Fruit fly (Drosophila melanogaster) whole organism, embryonic: ENCODE measurements around the gene RpL6.
A peak's percentile ranks its signal among the peaks of the same experiment; 100 is the strongest.

Experiments used
- Asciz ChIP-seq: fragments of 200-800 bp; sonication (Bioruptor generic); optimal IDR thresholded peaks from 2 replicates; lab custom pipeline; 2017; ENCODE audit warnings: missing biosample characterization, mild to moderate bottlenecking, missing genetic modification characterization, missing genetic modification reagents
- CG10147 ChIP-seq: fragments of 200-800 bp; sonication (Bioruptor generic); optimal IDR thresholded peaks from 2 replicates; lab custom pipeline; 2019; ENCODE audit warnings: missing biosample characterization, mild to moderate bottlenecking, missing genetic modification characterization, moderate library complexity
- CG10543 ChIP-seq: fragments of 200-800 bp; sonication (Bioruptor generic); optimal IDR thresholded peaks from 3 replicates; lab custom pipeline; 2017; ENCODE audit warnings: missing biosample characterization, mild to moderate bottlenecking, missing genetic modification characterization, moderate library complexity
- CG10654 ChIP-seq: fragments of 200-800 bp; sonication (Bioruptor generic); optimal IDR thresholded peaks from 2 replicates; lab custom pipeline; 2016; ENCODE audit warnings: missing biosample characterization, missing genetic modification characterization
- CG11247 ChIP-seq: fragments of 200-800 bp; sonication (Bioruptor generic); IDR thresholded peaks from 2 replicates; pipeline ENCODE4 v1.3.6; 2022; ENCODE audit warnings: missing biosample characterization, missing genetic modification characterization
- CG12391 ChIP-seq: fragments of 200-800 bp; sonication (Bioruptor generic); optimal IDR thresholded peaks from 3 replicates; lab custom pipeline; 2018; ENCODE audit warnings: missing biosample characterization, mild to moderate bottlenecking, missing genetic modification characterization, moderate library complexity
- CG15011 ChIP-seq: fragments of 200-800 bp; sonication (Bioruptor generic); optimal IDR thresholded peaks from 3 replicates; lab custom pipeline; 2018; ENCODE audit warnings: missing biosample characterization, mild to moderate bottlenecking, missing genetic modification characterization
- CG15479 ChIP-seq: fragments of 200-800 bp; sonication (Bioruptor generic); optimal IDR thresholded peaks from 3 replicates; lab custom pipeline; 2019; ENCODE audit warnings: missing biosample characterization, mild to moderate bottlenecking, missing genetic modification characterization, moderate library complexity
- CG2199 ChIP-seq: fragments of 200-800 bp; sonication (Bioruptor generic); IDR thresholded peaks from 3 replicates; pipeline ENCODE4 v1.3.6; 2022; ENCODE audit warnings: missing biosample characterization, missing genetic modification characterization
- CG2889 ChIP-seq: fragments of 200-800 bp; sonication (Bioruptor generic); IDR thresholded peaks from 3 replicates; pipeline ENCODE4 v1.3.6; 2022; ENCODE audit warnings: missing biosample characterization, missing genetic modification characterization
- CG3847 ChIP-seq: fragments of 200-800 bp; sonication (Bioruptor generic); IDR thresholded peaks from 2 replicates; pipeline ENCODE4 v1.3.6; 2022; ENCODE audit warnings: missing biosample characterization, missing genetic modification characterization
- CG4360 ChIP-seq: fragments of 200-800 bp; sonication (Bioruptor generic); IDR thresholded peaks from 2 replicates; pipeline ENCODE4 v1.3.6; 2022; ENCODE audit warnings: missing biosample characterization, missing genetic modification characterization
- CG43689 ChIP-seq: fragments of 200-800 bp; sonication (Bioruptor generic); IDR thresholded peaks from 2 replicates; pipeline ENCODE4 v1.3.6; 2022; ENCODE audit warnings: missing biosample characterization, missing genetic modification characterization
- CG6254 ChIP-seq: fragments of 200-800 bp; sonication (Bioruptor generic); optimal IDR thresholded peaks from 3 replicates; lab custom pipeline; 2017; ENCODE audit warnings: mild to moderate bottlenecking, missing biosample characterization, missing genetic modification reagents, missing genetic modification characterization
- CG9437 ChIP-seq: fragments of 200-800 bp; sonication (Bioruptor generic); optimal IDR thresholded peaks from 2 replicates; lab custom pipeline; 2018; ENCODE audit warnings: missing biosample characterization, mild to moderate bottlenecking, missing genetic modification characterization
- CG9876 ChIP-seq: fragments of 200-800 bp; sonication (Bioruptor generic); optimal IDR thresholded peaks from 2 replicates; lab custom pipeline; 2016; ENCODE audit warnings: missing biosample characterization, missing genetic modification characterization
- CoRest ChIP-seq: fragments of 200-800 bp; sonication (Bioruptor generic); optimal IDR thresholded peaks from 3 replicates; lab custom pipeline; 2018; ENCODE audit warnings: missing biosample characterization, mild to moderate bottlenecking, missing genetic modification characterization, moderate library complexity
- D19B ChIP-seq: fragments of 200-800 bp; sonication (Bioruptor generic); optimal IDR thresholded peaks from 2 replicates; lab custom pipeline; 2017; ENCODE audit warnings: missing biosample characterization, mild to moderate bottlenecking, missing genetic modification characterization
- E2f1 ChIP-seq: fragments of 200-800 bp; sonication (Bioruptor generic); IDR thresholded peaks from 2 replicates; pipeline ENCODE4 v1.3.6; 2022; ENCODE audit warnings: missing biosample characterization, missing genetic modification characterization
- E2f2 ChIP-seq: fragments of 200-800 bp; sonication (Bioruptor generic); IDR thresholded peaks from 2 replicates; pipeline ENCODE4 v1.3.6; 2022; ENCODE audit warnings: missing biosample characterization, missing genetic modification characterization
- ERR ChIP-seq: fragments of 200-800 bp; sonication (Bioruptor generic); optimal IDR thresholded peaks from 2 replicates; lab custom pipeline; 2016; ENCODE audit warnings: missing biosample characterization, missing genetic modification characterization
- Elba2 ChIP-seq: fragments of 200-800 bp; sonication (Bioruptor generic); optimal IDR thresholded peaks from 3 replicates; lab custom pipeline; 2016; ENCODE audit warnings: missing biosample characterization, missing genetic modification characterization
- H2.0 ChIP-seq: fragments of 200-800 bp; sonication (Bioruptor generic); IDR thresholded peaks from 2 replicates; pipeline ENCODE4 v1.3.6; 2022; ENCODE audit warnings: missing biosample characterization, missing genetic modification characterization
- HmgZ ChIP-seq: fragments of 200-800 bp; sonication (Bioruptor generic); optimal IDR thresholded peaks from 2 replicates; lab custom pipeline; 2018; ENCODE audit warnings: missing biosample characterization, mild to moderate bottlenecking, missing genetic modification characterization
- PHDP ChIP-seq: fragments of 200-800 bp; sonication (Bioruptor generic); optimal IDR thresholded peaks from 3 replicates; lab custom pipeline; 2018; ENCODE audit warnings: missing biosample characterization, mild to moderate bottlenecking, missing genetic modification characterization, moderate library complexity
- Side ChIP-seq: fragments of 200-800 bp; sonication (Bioruptor generic); optimal IDR thresholded peaks from 2 replicates; lab custom pipeline; 2016; ENCODE audit warnings: missing biosample characterization, missing genetic modification characterization
- Sox102F ChIP-seq: fragments of 200-800 bp; sonication (Bioruptor generic); optimal IDR thresholded peaks from 2 replicates; lab custom pipeline; 2018; ENCODE audit warnings: missing biosample characterization, mild to moderate bottlenecking, missing genetic modification characterization, moderate library complexity
- Sry-δ ChIP-seq: fragments of 200-800 bp; sonication (Bioruptor generic); optimal IDR thresholded peaks from 2 replicates; lab custom pipeline; 2016; ENCODE audit warnings: missing biosample characterization, missing genetic modification characterization
- aop ChIP-seq: fragments of 200-800 bp; sonication (Bioruptor generic); IDR thresholded peaks from 2 replicates; pipeline ENCODE4 v1.3.6; 2022; ENCODE audit warnings: missing biosample characterization, missing genetic modification characterization
- chm ChIP-seq: fragments of 200-800 bp; sonication (Bioruptor generic); IDR thresholded peaks from 2 replicates; pipeline ENCODE4 v1.3.6; 2022; ENCODE audit warnings: missing biosample characterization, missing genetic modification characterization
- chn ChIP-seq: fragments of 200-800 bp; sonication (Bioruptor generic); optimal IDR thresholded peaks from 2 replicates; lab custom pipeline; 2016; ENCODE audit warnings: missing biosample characterization, missing genetic modification characterization
- dan ChIP-seq: fragments of 200-800 bp; sonication (Bioruptor generic); IDR thresholded peaks from 2 replicates; pipeline ENCODE4 v1.3.6; 2022; ENCODE audit warnings: missing biosample characterization, missing genetic modification characterization
- dimm ChIP-seq: fragments of 200-800 bp; sonication (Bioruptor generic); IDR thresholded peaks from 2 replicates; pipeline ENCODE4 v1.3.6; 2022; ENCODE audit warnings: missing biosample characterization, missing genetic modification characterization
- fd102C ChIP-seq: fragments of 200-800 bp; sonication (Bioruptor generic); optimal IDR thresholded peaks from 2 replicates; lab custom pipeline; 2018; ENCODE audit warnings: missing biosample characterization, mild to moderate bottlenecking, missing genetic modification characterization, moderate library complexity
- fd64A ChIP-seq: fragments of 200-800 bp; sonication (Bioruptor generic); optimal IDR thresholded peaks from 3 replicates; lab custom pipeline; 2018; ENCODE audit warnings: missing biosample characterization, mild to moderate bottlenecking, missing genetic modification characterization
- fd96Cb ChIP-seq: fragments of 200-800 bp; sonication (Bioruptor generic); optimal IDR thresholded peaks from 2 replicates; lab custom pipeline; 2018; ENCODE audit warnings: missing biosample characterization, mild to moderate bottlenecking, missing genetic modification characterization, moderate library complexity
- gsb-n ChIP-seq: fragments of 200-800 bp; sonication (Bioruptor generic); optimal IDR thresholded peaks from 3 replicates; lab custom pipeline; 2018; ENCODE audit warnings: missing biosample characterization, mild to moderate bottlenecking, missing genetic modification characterization
- kay ChIP-seq: fragments of 200-800 bp; sonication (Bioruptor generic); optimal IDR thresholded peaks from 2 replicates; lab custom pipeline; 2016; ENCODE audit warnings: missing biosample characterization, missing genetic modification characterization
- lov ChIP-seq, 2 experiments: fragments of 200-800 bp in 1 of 2; fragments of >200 bp in 1 of 2; sonication (Bioruptor generic) in 1 of 2; IDR thresholded peaks in 1 of 2; optimal IDR thresholded peaks in 1 of 2; 2 replicates in 1 of 2; 3 replicates in 1 of 2; pipeline versions ENCODE4 v1.3.6 to Lab custom; 2017 to 2022; ENCODE audit warnings: missing biosample characterization in 1 of 2, missing genetic modification characterization in 1 of 2
- nmo ChIP-seq: fragments of 200-800 bp; sonication (Bioruptor generic); optimal IDR thresholded peaks from 2 replicates; lab custom pipeline; 2018; ENCODE audit warnings: missing biosample characterization, mild to moderate bottlenecking, missing genetic modification characterization, moderate library complexity
- otp ChIP-seq: fragments of 200-800 bp; sonication (Bioruptor generic); IDR thresholded peaks from 3 replicates; pipeline ENCODE4, ENCODE4 v1.3.6; 2022; ENCODE audit warnings: missing biosample characterization, missing genetic modification characterization
- sima ChIP-seq: fragments of 200-800 bp; sonication (Bioruptor generic); optimal IDR thresholded peaks from 2 replicates; lab custom pipeline; 2016; ENCODE audit warnings: missing biosample characterization, missing genetic modification characterization
- sug ChIP-seq: fragments of 200-800 bp; optimal IDR thresholded peaks from 2 replicates; lab custom pipeline; 2019; ENCODE audit warnings: missing biosample characterization, mild to moderate bottlenecking, missing genetic modification characterization, moderate library complexity
- tap ChIP-seq: fragments of 200-800 bp; optimal IDR thresholded peaks from 3 replicates; lab custom pipeline; 2019; ENCODE audit warnings: missing biosample characterization, mild to moderate bottlenecking, missing genetic modification characterization, moderate library complexity
- tin ChIP-seq: fragments of 200-800 bp; sonication (Bioruptor generic); optimal IDR thresholded peaks from 3 replicates; lab custom pipeline; 2016; ENCODE audit warnings: missing biosample characterization, missing genetic modification characterization
- tup ChIP-seq: fragments of 200-800 bp; sonication (Bioruptor generic); optimal IDR thresholded peaks from 2 replicates; lab custom pipeline; 2016; ENCODE audit warnings: missing biosample characterization, mild to moderate bottlenecking, missing genetic modification characterization, moderate library complexity
- vvl ChIP-seq: fragments of 200-800 bp; sonication (Bioruptor generic); IDR thresholded peaks from 2 replicates; pipeline ENCODE4 v1.3.6; 2022; ENCODE audit warnings: missing biosample characterization, missing genetic modification characterization
- wdn ChIP-seq: fragments of 200-800 bp; sonication (Bioruptor generic); IDR thresholded peaks from 2 replicates; pipeline ENCODE4 v1.3.6; 2022; ENCODE audit warnings: missing biosample characterization, missing genetic modification characterization
- wek ChIP-seq: fragments of 200-800 bp; sonication (Bioruptor generic); optimal IDR thresholded peaks from 3 replicates; lab custom pipeline; 2018; ENCODE audit warnings: missing biosample characterization, mild to moderate bottlenecking, missing genetic modification characterization, moderate library complexity
- wor ChIP-seq: fragments of 200-800 bp; sonication (Bioruptor generic); IDR thresholded peaks from 2 replicates; pipeline ENCODE4 v1.3.6; 2022; ENCODE audit warnings: missing biosample characterization, missing genetic modification characterization
- z ChIP-seq: fragments of 200-800 bp; sonication (Bioruptor generic); IDR thresholded peaks from 3 replicates; pipeline ENCODE4 v1.3.6; 2022; ENCODE audit warnings: missing biosample characterization, missing genetic modification characterization

The RpL6 gene

dm6 chr3R:31588374-31588773, 7.6 kb downstream of the RpL6 start, which contains the start of gene CG1635 (continued):
- TF ChIP-seq CG10543 (peak; percentile 99), CG2199 (GFP tag; lab: Robert Waterston, UW) (peak; percentile 99), CG10654 (GFP tag; lab: Kevin White, UChicago) (peak; percentile 98), dimm (GFP tag; lab: Robert Waterston, UW) (peak; percentile 99), PHDP (tag; lab: Kevin White, UChicago) (peak; percentile 100), Elba2 (peak; percentile 91), z (GFP tag; lab: Robert Waterston, UW) (peak; percentile 82), CG15479 (GFP tag; lab: Kevin White, UChicago) (peak; percentile 85), tap (tag; lab: Kevin White, UChicago) (peak; percentile 100), wor (GFP tag; lab: Robert Waterston, UW) (peak; percentile 99), E2f1 (GFP tag; lab: Robert Waterston, UW) (peak; percentile 99), sug (peak; percentile 99), CG9876 (GFP tag; lab: Kevin White, UChicago) (peak; percentile 88), CoRest (peak; percentile 100), tup (peak; percentile 98), Sox102F (GFP tag; lab: Kevin White, UChicago) (peak; percentile 100), CG3847 (peak; percentile 99), vvl (GFP tag; lab: Robert Waterston, UW) (peak; percentile 100), CG11247 (GFP tag; lab: Robert Waterston, UW) (peak; percentile 99), CG12391 (tag; lab: Kevin White, UChicago) (peak; percentile 100), nmo (peak; percentile 97), ERR (GFP tag; lab: Kevin White, UChicago) (peak; percentile 97), E2f2 (GFP tag; lab: Robert Waterston, UW) (peak; percentile 92), aop (peak; percentile 95), CG6254 (GFP tag; lab: Kevin White, UChicago) (peak; percentile 97), dan (GFP tag; lab: Robert Waterston, UW) (peak; percentile 90), chm (GFP tag; lab: Robert Waterston, UW) (peak; percentile 99), CG15011 (GFP tag; lab: Kevin White, UChicago) (peak; percentile 99), CG2889 (GFP tag; lab: Robert Waterston, UW) (peak; percentile 98), fd102C (GFP tag; lab: Kevin White, UChicago) (peak; percentile 95), gsb-n (tag; lab: Kevin White, UChicago) (peak; percentile 100), Sry-δ (GFP tag; lab: Kevin White, UChicago) (peak; percentile 72), H2.0 (GFP tag; lab: Robert Waterston, UW) (peak; percentile 99), tin (GFP tag; lab: Kevin White, UChicago) (peak; percentile 99), D19B (GFP tag; lab: Kevin White, UChicago) (peak; percentile 96), Side (GFP tag; lab: Kevin White, UChicago) (peak; percentile 98), fd96Cb (peak; percentile 99), HmgZ (tag; lab: Kevin White, UChicago) (peak; percentile 100), chn (GFP tag; lab: Kevin White, UChicago) (peak; percentile 98), wek (GFP tag; lab: Kevin White, UChicago) (peak; percentile 95), sima (GFP tag; lab: Kevin White, UChicago) (peak; percentile 70), CG4360 (peak; percentile 92), CG43689 (GFP tag; lab: Robert Waterston, UW) (peak; percentile 98), otp (GFP tag; lab: Robert Waterston, UW) (peak; percentile 99), Asciz (peak; percentile 100), CG9437 (GFP tag; lab: Kevin White, UChicago) (peak; percentile 96), fd64A (GFP tag; lab: Kevin White, UChicago) (peak; percentile 99), lov (optimal IDR thresholded peaks at IDR 0.05; lab: Kevin White, UChicago) (no peak), lov (GFP tag; IDR thresholded peaks at IDR 0.05; lab: Robert Waterston, UW) (peak; percentile 98), wdn (GFP tag; lab: Robert Waterston, UW) (peak; percentile 99), kay (GFP tag; lab: Kevin White, UChicago) (peak; percentile 99), CG10147 (GFP tag; lab: Kevin White, UChicago) (peak; percentile 100)
